Fruit fly (Drosophila melanogaster) whole organism, embryonic: Measurements from ENCODE around the gene Ppat-Dpck.

Experiments used
- Abd-B ChIP-seq: fragments of 200-800 bp; sonication (Bioruptor generic); optimal IDR thresholded peaks from 2 replicates; lab custom pipeline; 2018; ENCODE audit warnings: missing biosample characterization, mild to moderate bottlenecking, missing genetic modification characterization, moderate library complexity
- Aef1 ChIP-seq: fragments of 200-800 bp; sonication (Bioruptor generic); IDR thresholded peaks from 3 replicates; pipeline ENCODE4 v1.3.6; 2022; ENCODE audit warnings: missing biosample characterization, missing genetic modification characterization
- Antp ChIP-seq: fragments of 200-800 bp; sonication (Bioruptor generic); optimal IDR thresholded peaks from 3 replicates; lab custom pipeline; 2016; ENCODE audit warnings: missing biosample characterization, missing genetic modification characterization
- Bdp1 ChIP-seq: fragments of 200-800 bp; sonication (Bioruptor generic); optimal IDR thresholded peaks from 3 replicates; lab custom pipeline; 2016; ENCODE audit warnings: missing biosample characterization, missing genetic modification characterization
- CG10654 ChIP-seq: fragments of 200-800 bp; sonication (Bioruptor generic); optimal IDR thresholded peaks from 2 replicates; lab custom pipeline; 2016; ENCODE audit warnings: missing biosample characterization, missing genetic modification characterization
- CG11695 ChIP-seq: fragments of 200-800 bp; sonication (Bioruptor generic); IDR thresholded peaks from 3 replicates; pipeline ENCODE4 v1.3.6; 2022; ENCODE audit warnings: missing biosample characterization, missing genetic modification characterization
- CG14965 ChIP-seq: fragments of 200-800 bp; sonication (Bioruptor generic); optimal IDR thresholded peaks from 2 replicates; lab custom pipeline; 2016; ENCODE audit warnings: missing biosample characterization, missing genetic modification characterization, borderline replicate concordance
- CG1832 ChIP-seq: fragments of 200-800 bp; sonication (Bioruptor generic); optimal IDR thresholded peaks from 2 replicates; lab custom pipeline; 2017; ENCODE audit warnings: missing biosample characterization, mild to moderate bottlenecking, missing genetic modification characterization, inconsistent platforms
- CG2199 ChIP-seq: fragments of 200-800 bp; sonication (Bioruptor generic); IDR thresholded peaks from 3 replicates; pipeline ENCODE4 v1.3.6; 2022; ENCODE audit warnings: missing biosample characterization, missing genetic modification characterization
- CG30020 ChIP-seq: fragments of 200-800 bp; optimal IDR thresholded peaks from 2 replicates; lab custom pipeline; 2019; ENCODE audit warnings: missing biosample characterization, mild to moderate bottlenecking, missing genetic modification characterization, moderate library complexity
- CG31365 ChIP-seq: fragments of 200-800 bp; sonication (Bioruptor generic); optimal IDR thresholded peaks from 2 replicates; lab custom pipeline; 2018; ENCODE audit warnings: missing biosample characterization, mild to moderate bottlenecking, missing genetic modification characterization
- CG32772 ChIP-seq: fragments of 200-800 bp; sonication (Bioruptor generic); IDR thresholded peaks from 2 replicates; pipeline ENCODE4 v1.3.6; 2022; ENCODE audit warnings: missing biosample characterization, missing genetic modification characterization
- CG34376 ChIP-seq: fragments of 200-800 bp; sonication (Bioruptor generic); optimal IDR thresholded peaks from 2 replicates; lab custom pipeline; 2018; ENCODE audit warnings: missing biosample characterization, mild to moderate bottlenecking, missing genetic modification characterization
- CG34422 ChIP-seq: fragments of 200-800 bp; sonication (Bioruptor generic); IDR thresholded peaks from 3 replicates; pipeline ENCODE4 v1.3.6; 2022; ENCODE audit warnings: missing biosample characterization, missing genetic modification characterization
- CG6272 ChIP-seq: fragments of 200-800 bp; sonication (Bioruptor generic); IDR thresholded peaks from 2 replicates; pipeline ENCODE4 v1.3.6; 2022; ENCODE audit warnings: missing biosample characterization, missing genetic modification characterization
- CG8089 ChIP-seq: fragments of 200-800 bp; sonication (Bioruptor generic); optimal IDR thresholded peaks from 3 replicates; lab custom pipeline; 2016; ENCODE audit warnings: missing biosample characterization, missing genetic modification characterization
- CG8765 ChIP-seq: fragments of 200-800 bp; sonication (Bioruptor generic); IDR thresholded peaks from 2 replicates; pipeline ENCODE4 v1.3.6; 2022; ENCODE audit warnings: missing biosample characterization, missing genetic modification characterization
- CG9797 ChIP-seq: fragments of 200-800 bp; sonication (Bioruptor generic); optimal IDR thresholded peaks from 3 replicates; lab custom pipeline; 2018; ENCODE audit warnings: missing biosample characterization, mild to moderate bottlenecking, missing genetic modification characterization
- Camta ChIP-seq: fragments of 200-800 bp; sonication (Bioruptor generic); optimal IDR thresholded peaks from 2 replicates; lab custom pipeline; 2016; ENCODE audit warnings: missing biosample characterization, missing genetic modification characterization
- Dbx ChIP-seq: fragments of 200-800 bp; sonication (Bioruptor generic); IDR thresholded peaks from 3 replicates; pipeline ENCODE4 v1.3.6; 2022; ENCODE audit warnings: missing biosample characterization, missing genetic modification characterization
- Dek ChIP-seq: fragments of 200-800 bp; sonication (Bioruptor generic); optimal IDR thresholded peaks from 3 replicates; lab custom pipeline; 2019; ENCODE audit warnings: missing biosample characterization, mild to moderate bottlenecking, missing genetic modification characterization, moderate library complexity
- Dll ChIP-seq: fragments of 200-800 bp; sonication (Bioruptor generic); IDR thresholded peaks from 4 replicates; pipeline ENCODE4 v1.3.6; 2022; ENCODE audit warnings: missing biosample characterization, missing genetic modification characterization; ENCODE audit not compliant: partially characterized antibody
- Doc2 ChIP-seq: fragments of 200-800 bp; sonication (Bioruptor generic); IDR thresholded peaks from 2 replicates; pipeline ENCODE4 v1.3.6; 2022; ENCODE audit warnings: missing biosample characterization, missing genetic modification characterization
- E2f2 ChIP-seq: fragments of 200-800 bp; sonication (Bioruptor generic); IDR thresholded peaks from 2 replicates; pipeline ENCODE4 v1.3.6; 2022; ENCODE audit warnings: missing biosample characterization, missing genetic modification characterization
- Gsc ChIP-seq: fragments of 200-800 bp; sonication (Bioruptor generic); IDR thresholded peaks from 2 replicates; pipeline ENCODE4 v1.3.6; 2022; ENCODE audit warnings: missing biosample characterization, missing genetic modification characterization
- H15 ChIP-seq: fragments of 200-800 bp; sonication (Bioruptor generic); IDR thresholded peaks from 3 replicates; pipeline ENCODE4 v1.3.6; 2022; ENCODE audit warnings: missing biosample characterization, missing genetic modification characterization
- Hey ChIP-seq: fragments of 200-800 bp; sonication (Bioruptor generic); optimal IDR thresholded peaks from 3 replicates; lab custom pipeline; 2018; ENCODE audit warnings: missing biosample characterization, mild to moderate bottlenecking, missing genetic modification characterization
- Hr78 ChIP-seq, 2 experiments: fragments of 200-800 bp in 1 of 2; fragments of >200 bp in 1 of 2; sonication (Bioruptor generic) in 1 of 2; optimal IDR thresholded peaks; 2 replicates each; lab custom pipeline; 2017 to 2019; ENCODE audit warnings: missing biosample characterization in 2 of 2, missing genetic modification characterization in 2 of 2, mild to moderate bottlenecking in 1 of 2, moderate library complexity in 1 of 2
- bigmax ChIP-seq: fragments of 200-800 bp; sonication (Bioruptor generic); optimal IDR thresholded peaks from 2 replicates; lab custom pipeline; 2018; ENCODE audit warnings: missing biosample characterization, mild to moderate bottlenecking, missing genetic modification characterization
- bowl ChIP-seq: fragments of 200-800 bp; sonication (Bioruptor generic); IDR thresholded peaks from 2 replicates; pipeline ENCODE4 v1.3.6; 2022; ENCODE audit warnings: missing biosample characterization, missing genetic modification characterization
- dmrt11E ChIP-seq: fragments of 200-800 bp; sonication (Bioruptor generic); optimal IDR thresholded peaks from 3 replicates; lab custom pipeline; 2018; ENCODE audit warnings: missing biosample characterization, mild to moderate bottlenecking, missing genetic modification characterization, moderate library complexity
- ems ChIP-seq: fragments of 200-800 bp; sonication (Bioruptor generic); optimal IDR thresholded peaks from 3 replicates; lab custom pipeline; 2016; ENCODE audit warnings: missing biosample characterization, missing genetic modification characterization
- fd64A ChIP-seq: fragments of 200-800 bp; sonication (Bioruptor generic); optimal IDR thresholded peaks from 3 replicates; lab custom pipeline; 2018; ENCODE audit warnings: missing biosample characterization, mild to moderate bottlenecking, missing genetic modification characterization
- gcm ChIP-seq: fragments of 200-800 bp; sonication (Bioruptor generic); optimal IDR thresholded peaks from 2 replicates; lab custom pipeline; 2019; ENCODE audit warnings: missing biosample characterization, mild to moderate bottlenecking, missing genetic modification characterization, moderate library complexity
- gfzf ChIP-seq: fragments of 200-800 bp; sonication (Bioruptor generic); optimal IDR thresholded peaks from 2 replicates; lab custom pipeline; 2016; ENCODE audit warnings: missing biosample characterization, mild to moderate bottlenecking, missing genetic modification characterization, moderate library complexity
- h ChIP-seq: fragments of >200 bp; optimal IDR thresholded peaks from 2 replicates; lab custom pipeline; 2017
- her ChIP-seq: fragments of 200-800 bp; sonication (Bioruptor generic); optimal IDR thresholded peaks from 2 replicates; lab custom pipeline; 2016; ENCODE audit warnings: missing biosample characterization, missing genetic modification characterization
- hkb ChIP-seq, 2 experiments: fragments of 200-800 bp in 1 of 2; fragments of >200 bp in 1 of 2; sonication (Bioruptor generic) in 1 of 2; IDR thresholded peaks in 1 of 2; optimal IDR thresholded peaks in 1 of 2; 2 replicates each; pipeline versions ENCODE4 v1.3.6 to Lab custom; 2017 to 2022; ENCODE audit warnings: missing biosample characterization in 1 of 2, missing genetic modification characterization in 1 of 2
- mirr ChIP-seq: fragments of 200-800 bp; sonication (Bioruptor generic); optimal IDR thresholded peaks from 3 replicates; lab custom pipeline; 2018; ENCODE audit warnings: missing biosample characterization, mild to moderate bottlenecking, missing genetic modification characterization
- nau ChIP-seq: fragments of 200-800 bp; sonication (Bioruptor generic); optimal IDR thresholded peaks from 3 replicates; lab custom pipeline; 2017; ENCODE audit warnings: missing biosample characterization, mild to moderate bottlenecking, missing genetic modification characterization, missing genetic modification reagents
- odd ChIP-seq: fragments of 200-800 bp; sonication (Bioruptor generic); optimal IDR thresholded peaks from 2 replicates; lab custom pipeline; 2017; ENCODE audit warnings: missing biosample characterization, mild to moderate bottlenecking, missing genetic modification characterization
- pb ChIP-seq: fragments of 200-800 bp; sonication (Bioruptor generic); optimal IDR thresholded peaks from 3 replicates; lab custom pipeline; 2016; ENCODE audit warnings: missing biosample characterization, missing genetic modification characterization
- row ChIP-seq: fragments of 200-800 bp; sonication (Bioruptor generic); IDR thresholded peaks from 3 replicates; pipeline ENCODE4 v1.3.6; 2022; ENCODE audit warnings: missing biosample characterization, missing genetic modification characterization
- run ChIP-seq: fragments of 200-800 bp; sonication (Bioruptor generic); optimal IDR thresholded peaks from 3 replicates; lab custom pipeline; 2018; ENCODE audit warnings: missing biosample characterization, mild to moderate bottlenecking, missing genetic modification characterization
- sd ChIP-seq: fragments of 200-800 bp; sonication (Bioruptor generic); optimal IDR thresholded peaks from 3 replicates; lab custom pipeline; 2018; ENCODE audit warnings: missing biosample characterization, mild to moderate bottlenecking, missing genetic modification characterization, moderate library complexity
- sug ChIP-seq: fragments of 200-800 bp; optimal IDR thresholded peaks from 2 replicates; lab custom pipeline; 2019; ENCODE audit warnings: missing biosample characterization, mild to moderate bottlenecking, missing genetic modification characterization, moderate library complexity
- tap ChIP-seq: fragments of 200-800 bp; optimal IDR thresholded peaks from 3 replicates; lab custom pipeline; 2019; ENCODE audit warnings: missing biosample characterization, mild to moderate bottlenecking, missing genetic modification characterization, moderate library complexity
- trem ChIP-seq: fragments of 200-800 bp; optimal IDR thresholded peaks from 3 replicates; lab custom pipeline; 2019; ENCODE audit warnings: missing biosample characterization, mild to moderate bottlenecking, missing genetic modification characterization, moderate library complexity
- ttk ChIP-seq: fragments of 200-800 bp; sonication (Bioruptor generic); IDR thresholded peaks from 2 replicates; pipeline ENCODE4 v2.1.2; 2022; ENCODE audit warnings: missing biosample characterization, missing genetic modification characterization
- usp ChIP-seq: fragments of >200 bp; optimal IDR thresholded peaks from 2 replicates; lab custom pipeline; 2017; ENCODE audit warnings: missing biosample characterization, missing genetic modification characterization
- vvl ChIP-seq: fragments of 200-800 bp; sonication (Bioruptor generic); IDR thresholded peaks from 2 replicates; pipeline ENCODE4 v1.3.6; 2022; ENCODE audit warnings: missing biosample characterization, missing genetic modification characterization

Ppat-Dpck gene

DNA sequence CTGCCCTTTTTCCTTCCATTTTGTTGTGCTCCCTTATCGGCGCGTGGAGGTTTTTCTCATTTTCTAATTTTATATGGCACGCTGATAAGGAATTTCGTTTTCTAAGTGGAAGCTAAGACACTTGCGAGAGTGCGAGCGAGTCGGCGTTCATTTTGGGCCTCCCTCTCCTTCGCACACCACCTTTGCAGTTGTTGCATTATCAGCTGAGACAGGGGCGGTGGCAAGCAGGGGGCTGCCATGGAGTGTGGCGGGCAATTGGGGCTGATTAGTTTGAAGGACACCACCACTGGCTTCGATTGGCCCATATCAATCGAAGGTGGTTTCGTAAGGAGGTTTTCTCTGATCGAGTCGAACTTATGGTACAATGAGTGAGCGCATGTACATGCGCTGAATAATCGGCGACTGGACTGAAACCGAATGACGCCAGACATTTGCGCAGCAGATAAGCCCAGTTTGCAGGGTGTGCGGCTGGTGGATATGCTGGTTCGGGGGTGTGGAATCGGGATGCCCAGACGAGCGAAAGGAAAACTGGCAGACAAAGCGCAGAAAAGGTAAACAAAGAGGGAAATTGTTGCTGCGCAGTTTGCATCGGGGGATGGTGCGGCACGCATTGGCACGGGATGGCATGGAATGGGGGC, 41.2 kb upstream of the Ppat-Dpck start (continued):
- peak; percentile 43; the same call in 1 of the 3 replicates for TF ChIP-seq Dbx (GFP tag; lab: Robert Waterston, UW)
- no peak for TF ChIP-seq CG32772 (GFP tag; lab: Robert Waterston, UW)
- no peak for TF ChIP-seq pb (GFP tag; lab: Kevin White, UChicago)
- TF ChIP-seq Hey (tag; lab: Kevin White, UChicago) = peak; percentile 98
- TF ChIP-seq Aef1 (GFP tag; lab: Robert Waterston, UW) = peak; percentile 92
- no peak for TF ChIP-seq CG6272 (GFP tag; lab: Robert Waterston, UW)
- no peak for TF ChIP-seq Camta (GFP tag; lab: Kevin White, UChicago)
- TF ChIP-seq CG2199 (GFP tag; lab: Robert Waterston, UW) = no peak
- TF ChIP-seq Doc2 = no peak
- no peak for TF ChIP-seq CG8089 (GFP tag; lab: Kevin White, UChicago)
- peak; percentile 59 for TF ChIP-seq sd
- TF ChIP-seq H15 (GFP tag; lab: Robert Waterston, UW) = no peak
- TF ChIP-seq Abd-B (GFP tag; lab: Kevin White, UChicago) = no peak
- peak; percentile 96 for TF ChIP-seq sug
- no peak for TF ChIP-seq hkb (optimal IDR thresholded peaks at IDR 0.05; lab: Kevin White, UChicago)
- TF ChIP-seq hkb (GFP tag; IDR thresholded peaks at IDR 0.05; lab: Robert Waterston, UW) = no peak
- TF ChIP-seq gfzf (GFP tag; lab: Kevin White, UChicago) = no peak
- TF ChIP-seq CG14965 (GFP tag; lab: Kevin White, UChicago) = no peak
- no peak for TF ChIP-seq tap (tag; lab: Kevin White, UChicago)
- TF ChIP-seq ttk (GFP tag; lab: Robert Waterston, UW) = peak; percentile 38; the same call in 1 of the 2 replicates
- TF ChIP-seq usp (GFP tag; lab: Kevin White, UChicago) = no peak
- no peak for TF ChIP-seq CG31365 (tag; lab: Kevin White, UChicago)
- no peak for TF ChIP-seq Bdp1 (GFP tag; lab: Kevin White, UChicago)
- TF ChIP-seq dmrt11E (tag; lab: Kevin White, UChicago) = no peak
- TF ChIP-seq mirr (GFP tag; lab: Kevin White, UChicago) = peak; percentile 71
- TF ChIP-seq CG8765 (GFP tag; lab: Robert Waterston, UW) = no peak; the same call in 1 of the 2 replicates
- no peak for TF ChIP-seq vvl (GFP tag; lab: Robert Waterston, UW)
- peak; percentile 69 for TF ChIP-seq CG1832 (GFP tag; lab: Kevin White, UChicago)
- no peak for TF ChIP-seq CG30020 (tag; lab: Kevin White, UChicago)
- peak; percentile 95 for TF ChIP-seq CG34376 (GFP tag; lab: Kevin White, UChicago)
- TF ChIP-seq Dll (GFP tag; lab: Robert Waterston, UW) = no peak
- TF ChIP-seq CG9797 (GFP tag; lab: Kevin White, UChicago) = no peak
- TF ChIP-seq odd (GFP tag; lab: Kevin White, UChicago) = no peak
- no peak for TF ChIP-seq bowl (GFP tag; lab: Robert Waterston, UW)
- TF ChIP-seq Hr78 (GFP tag; optimal IDR thresholded peaks at IDR 0.05; lab: Kevin White, UChicago) = no peak
- no peak for TF ChIP-seq trem (tag; lab: Kevin White, UChicago)
- TF ChIP-seq CG34422 (GFP tag; lab: Robert Waterston, UW) = 0 out of 3 replicates have a peak, but pooled peaks have one; percentile 46
- TF ChIP-seq Antp (GFP tag; lab: Kevin White, UChicago) = no peak
- no peak for TF ChIP-seq E2f2 (GFP tag; lab: Robert Waterston, UW)
- no peak for TF ChIP-seq bigmax (GFP tag; lab: Kevin White, UChicago)
- no peak for TF ChIP-seq her
- no peak for TF ChIP-seq Dek (tag; lab: Kevin White, UChicago)
- TF ChIP-seq row (GFP tag; lab: Robert Waterston, UW) = no peak; the same call in 2 of the 3 replicates
- no peak for TF ChIP-seq gcm (GFP tag; lab: Kevin White, UChicago)
- TF ChIP-seq Gsc (GFP tag; lab: Robert Waterston, UW) = no peak
- no peak for TF ChIP-seq CG10654 (GFP tag; lab: Kevin White, UChicago)
- no peak for TF ChIP-seq nau
- TF ChIP-seq run (tag; lab: Kevin White, UChicago) = no peak
- no peak for TF ChIP-seq fd64A (GFP tag; lab: Kevin White, UChicago)
- TF ChIP-seq h (lab: Kevin White, UChicago) = no peak
- no peak for TF ChIP-seq ems
- no peak for TF ChIP-seq CG11695 (GFP tag; lab: Robert Waterston, UW)
